Worm (Caenorhabditis elegans) whole organism, midembryonic: ENCODE results near the gene F22E5.23.

Experiments used
- cog-1 ChIP-seq: sonication (generic microtip); optimal IDR thresholded peaks from 2 replicates; lab custom pipeline; 2016; ENCODE audit warnings: missing genetic modification characterization, missing compliant biosample characterization
- flt-1 ChIP-seq: fragments of 200-800 bp; sonication (Bioruptor generic); IDR thresholded peaks from 2 replicates; pipeline ENCODE4 v1.3.6; 2022; ENCODE audit warnings: missing genetic modification characterization, missing compliant biosample characterization
- med-1 ChIP-seq: sonication (generic microtip); optimal IDR thresholded peaks from 2 replicates; lab custom pipeline; 2017; ENCODE audit warnings: missing genetic modification characterization, mild to moderate bottlenecking, missing compliant biosample characterization, antibody characterized with exemption, missing genetic modification reagents; ENCODE audit not compliant: insufficient read depth
- tab-1 ChIP-seq: fragments of 200-800 bp; sonication (Bioruptor generic); IDR thresholded peaks from 2 replicates; pipeline ENCODE4 v1.3.6; 2022; ENCODE audit warnings: missing genetic modification characterization, missing compliant biosample characterization
- ztf-23 ChIP-seq: fragments of 200-800 bp; sonication (Bioruptor generic); IDR thresholded peaks from 2 replicates; pipeline ENCODE4 v1.3.6; 2022; ENCODE audit warnings: missing genetic modification reagents, missing genetic modification characterization, missing compliant biosample characterization

- TF ChIP-seq cog-1 (tag; lab: Kevin White, UChicago), result no peak
- TF ChIP-seq ztf-23 (GFP tag; lab: Robert Waterston, UW), result no peak
- no peak for TF ChIP-seq tab-1
- no peak for TF ChIP-seq flt-1 (GFP tag; lab: Robert Waterston, UW)
- no peak for TF ChIP-seq med-1
These were observed 24.5 kb downstream of the F22E5.23 start, which contains the start of gene F22E5.22 for ce11 chrII:2665606-2666005.
